Fruit fly (Drosophila melanogaster) whole organism, embryonic: Measurements from ENCODE around the gene Vps52.

Source experiments
- Atf6 ChIP-seq: fragments of 200-800 bp; sonication (Bioruptor generic); IDR thresholded peaks from 2 replicates; pipeline ENCODE4 v1.3.6; 2022; ENCODE audit warnings: missing biosample characterization, missing genetic modification characterization
- CG10462 ChIP-seq: fragments of 200-800 bp; sonication (Bioruptor generic); optimal IDR thresholded peaks from 2 replicates; lab custom pipeline; 2016; ENCODE audit warnings: missing biosample characterization, missing genetic modification characterization
- CG10543 ChIP-seq: fragments of 200-800 bp; sonication (Bioruptor generic); optimal IDR thresholded peaks from 3 replicates; lab custom pipeline; 2017; ENCODE audit warnings: missing biosample characterization, mild to moderate bottlenecking, missing genetic modification characterization, moderate library complexity
- CG11560 ChIP-seq: fragments of 200-800 bp; sonication (Bioruptor generic); IDR thresholded peaks from 3 replicates; pipeline ENCODE4 v1.3.6; 2022; ENCODE audit warnings: missing biosample characterization, missing genetic modification characterization
- CG12104 ChIP-seq: fragments of 200-800 bp; sonication (Bioruptor generic); optimal IDR thresholded peaks from 3 replicates; lab custom pipeline; 2016; ENCODE audit warnings: missing biosample characterization, missing genetic modification characterization
- CG1233 ChIP-seq: fragments of 200-800 bp; sonication (Bioruptor generic); optimal IDR thresholded peaks from 4 replicates; lab custom pipeline; 2018; ENCODE audit warnings: missing biosample characterization, mild to moderate bottlenecking, missing genetic modification characterization
- CG15696 ChIP-seq: fragments of 200-800 bp; sonication (Bioruptor generic); optimal IDR thresholded peaks from 2 replicates; lab custom pipeline; 2019; ENCODE audit warnings: missing biosample characterization, mild to moderate bottlenecking, missing genetic modification characterization, moderate library complexity
- CG1602 ChIP-seq: fragments of 200-800 bp; sonication (Bioruptor generic); optimal IDR thresholded peaks from 3 replicates; lab custom pipeline; 2016; ENCODE audit warnings: missing biosample characterization, missing genetic modification characterization
- CG16863 ChIP-seq: fragments of 200-800 bp; sonication (Bioruptor generic); optimal IDR thresholded peaks from 3 replicates; lab custom pipeline; 2016; ENCODE audit warnings: missing biosample characterization, missing genetic modification characterization
- CG32532 ChIP-seq: fragments of 200-800 bp; sonication (Bioruptor generic); IDR thresholded peaks from 2 replicates; pipeline ENCODE4 v1.3.6; 2022; ENCODE audit warnings: missing biosample characterization, missing genetic modification characterization
- CG3407 ChIP-seq: fragments of 200-800 bp; sonication (Bioruptor generic); optimal IDR thresholded peaks from 2 replicates; lab custom pipeline; 2018; ENCODE audit warnings: missing biosample characterization, mild to moderate bottlenecking, missing genetic modification characterization
- CG34224 ChIP-seq: fragments of 200-800 bp; sonication (Bioruptor generic); IDR thresholded peaks from 3 replicates; pipeline ENCODE4 v1.3.6; 2022; ENCODE audit warnings: missing biosample characterization, missing genetic modification characterization; ENCODE audit not compliant: partially characterized antibody
- CG7372 ChIP-seq: fragments of 200-800 bp; sonication (Bioruptor generic); IDR thresholded peaks from 2 replicates; pipeline ENCODE4 v1.3.6; 2022; ENCODE audit warnings: missing biosample characterization, missing genetic modification characterization
- CG8478 ChIP-seq: fragments of >200 bp; optimal IDR thresholded peaks from 2 replicates; lab custom pipeline; 2018
- D19A ChIP-seq: fragments of 200-800 bp; optimal IDR thresholded peaks from 3 replicates; lab custom pipeline; 2019; ENCODE audit warnings: missing biosample characterization, mild to moderate bottlenecking, missing genetic modification characterization, moderate library complexity
- Doc3 ChIP-seq: fragments of 200-800 bp; sonication (Bioruptor generic); IDR thresholded peaks from 3 replicates; pipeline ENCODE4 v1.3.6; 2022; ENCODE audit warnings: missing biosample characterization, missing genetic modification characterization; ENCODE audit not compliant: partially characterized antibody
- ERR ChIP-seq: fragments of 200-800 bp; sonication (Bioruptor generic); optimal IDR thresholded peaks from 2 replicates; lab custom pipeline; 2016; ENCODE audit warnings: missing biosample characterization, missing genetic modification characterization
- Ets65A ChIP-seq: fragments of 200-800 bp; sonication (Bioruptor generic); peaks from one replicate; lab custom pipeline; 2016; ENCODE audit warnings: missing biosample characterization, missing genetic modification characterization
- Gsc ChIP-seq: fragments of 200-800 bp; sonication (Bioruptor generic); IDR thresholded peaks from 2 replicates; pipeline ENCODE4 v1.3.6; 2022; ENCODE audit warnings: missing biosample characterization, missing genetic modification characterization
- Jarid2 ChIP-seq: fragments of 200-800 bp; sonication (Bioruptor generic); optimal IDR thresholded peaks from 3 replicates; lab custom pipeline; 2017; ENCODE audit warnings: mild to moderate bottlenecking, missing biosample characterization, missing genetic modification reagents, missing genetic modification characterization
- Lim3 ChIP-seq: fragments of 200-800 bp; sonication (Bioruptor generic); IDR thresholded peaks from 2 replicates; pipeline ENCODE4 v1.3.6; 2022; ENCODE audit warnings: missing biosample characterization, missing genetic modification characterization
- Med ChIP-seq: fragments of 200-800 bp; sonication (Bioruptor generic); peaks from one replicate; lab custom pipeline; 2016; ENCODE audit warnings: missing biosample characterization, missing genetic modification characterization, mild to moderate bottlenecking, inconsistent platforms, moderate library complexity
- Scr ChIP-seq: fragments of 200-800 bp; sonication (Bioruptor generic); IDR thresholded peaks from 2 replicates; pipeline ENCODE4 v1.3.6; 2022; ENCODE audit warnings: missing biosample characterization, missing genetic modification characterization; ENCODE audit not compliant: partially characterized antibody
- Sox100B ChIP-seq: fragments of 200-800 bp; sonication (Bioruptor generic); optimal IDR thresholded peaks from 3 replicates; lab custom pipeline; 2018; ENCODE audit warnings: missing biosample characterization, mild to moderate bottlenecking, missing genetic modification characterization
- Sry-β ChIP-seq: fragments of 200-800 bp; sonication (Bioruptor generic); optimal IDR thresholded peaks from 2 replicates; lab custom pipeline; 2018; ENCODE audit warnings: missing biosample characterization, mild to moderate bottlenecking, missing genetic modification characterization, moderate library complexity
- Trl ChIP-seq, 3 experiments: fragments of >200 bp in 2 of 3; fragments of 200-800 bp in 1 of 3; sonication (Bioruptor generic) in 1 of 3; optimal IDR thresholded peaks; 2 replicates in 1 of 3; 3 replicates in 2 of 3; lab custom pipeline; 2016 to 2017; ENCODE audit warnings: missing biosample characterization in 1 of 3, missing genetic modification characterization in 1 of 3
- abd-A ChIP-seq: fragments of 200-800 bp; sonication (Bioruptor generic); optimal IDR thresholded peaks from 3 replicates; lab custom pipeline; 2019; ENCODE audit warnings: missing biosample characterization, mild to moderate bottlenecking, missing genetic modification characterization, moderate library complexity
- ara ChIP-seq: fragments of 200-800 bp; sonication (Bioruptor generic); IDR thresholded peaks from 2 replicates; pipeline ENCODE4 v1.3.6; 2022; ENCODE audit warnings: missing biosample characterization, missing genetic modification characterization
- bsh ChIP-seq, 2 experiments: fragments of 200-800 bp; sonication (Bioruptor generic); optimal IDR thresholded peaks; 2 replicates each; lab custom pipeline; 2017 to 2018; ENCODE audit warnings: mild to moderate bottlenecking in 2 of 2, missing biosample characterization in 2 of 2, missing genetic modification characterization in 2 of 2, moderate library complexity in 1 of 2
- chinmo ChIP-seq: fragments of 200-800 bp; sonication (Bioruptor generic); IDR thresholded peaks from 4 replicates; pipeline ENCODE4 v1.3.6; 2022; ENCODE audit warnings: missing biosample characterization, missing genetic modification characterization; ENCODE audit not compliant: partially characterized antibody
- da ChIP-seq: fragments of 200-800 bp; sonication (Bioruptor generic); optimal IDR thresholded peaks from 2 replicates; lab custom pipeline; 2016; ENCODE audit warnings: missing biosample characterization, missing genetic modification characterization
- dmrt99B ChIP-seq: fragments of 200-800 bp; sonication (Bioruptor generic); optimal IDR thresholded peaks from 2 replicates; lab custom pipeline; 2018; ENCODE audit warnings: missing biosample characterization, mild to moderate bottlenecking, missing genetic modification characterization, moderate library complexity
- ham ChIP-seq: fragments of 200-800 bp; sonication (Bioruptor generic); IDR thresholded peaks from 2 replicates; pipeline ENCODE4 v1.3.6; 2022; ENCODE audit warnings: missing biosample characterization, missing genetic modification characterization
- ranshi ChIP-seq: fragments of 200-800 bp; sonication (Bioruptor generic); IDR thresholded peaks from 2 replicates; pipeline ENCODE4 v1.3.6; 2022; ENCODE audit warnings: missing biosample characterization, missing genetic modification characterization
- salm ChIP-seq: fragments of 200-800 bp; sonication (Bioruptor generic); optimal IDR thresholded peaks from 2 replicates; lab custom pipeline; 2018; ENCODE audit warnings: missing biosample characterization, mild to moderate bottlenecking, missing genetic modification characterization
- sd ChIP-seq: fragments of 200-800 bp; sonication (Bioruptor generic); optimal IDR thresholded peaks from 3 replicates; lab custom pipeline; 2018; ENCODE audit warnings: missing biosample characterization, mild to moderate bottlenecking, missing genetic modification characterization, moderate library complexity
- shn ChIP-seq: fragments of 200-800 bp; sonication (Bioruptor generic); optimal IDR thresholded peaks from 3 replicates; lab custom pipeline; 2016; ENCODE audit warnings: missing biosample characterization, missing genetic modification characterization
- slbo ChIP-seq: fragments of 200-800 bp; sonication (Bioruptor generic); IDR thresholded peaks from 2 replicates; pipeline ENCODE4 v1.3.6; 2022; ENCODE audit warnings: missing biosample characterization, missing genetic modification characterization
- sr ChIP-seq: fragments of 200-800 bp; sonication (Bioruptor generic); IDR thresholded peaks from 3 replicates; pipeline ENCODE4 v1.3.6; 2022; ENCODE audit warnings: missing biosample characterization, missing genetic modification characterization
- stwl ChIP-seq: fragments of 200-800 bp; sonication (Bioruptor generic); optimal IDR thresholded peaks from 3 replicates; lab custom pipeline; 2018; ENCODE audit warnings: missing biosample characterization, mild to moderate bottlenecking, missing genetic modification characterization, moderate library complexity
- sug ChIP-seq: fragments of 200-800 bp; optimal IDR thresholded peaks from 2 replicates; lab custom pipeline; 2019; ENCODE audit warnings: missing biosample characterization, mild to moderate bottlenecking, missing genetic modification characterization, moderate library complexity
- tin ChIP-seq: fragments of 200-800 bp; sonication (Bioruptor generic); optimal IDR thresholded peaks from 3 replicates; lab custom pipeline; 2016; ENCODE audit warnings: missing biosample characterization, missing genetic modification characterization
- tio ChIP-seq: fragments of 200-800 bp; sonication (Bioruptor generic); optimal IDR thresholded peaks from 2 replicates; lab custom pipeline; 2017; ENCODE audit warnings: missing biosample characterization, missing genetic modification characterization, inconsistent platforms
- tx ChIP-seq: fragments of 200-800 bp; sonication (Bioruptor generic); optimal IDR thresholded peaks from 2 replicates; lab custom pipeline; 2016; ENCODE audit warnings: missing biosample characterization, missing genetic modification characterization
- vnd ChIP-seq: fragments of 200-800 bp; sonication (Bioruptor generic); IDR thresholded peaks from 3 replicates; pipeline ENCODE4 v1.3.6; 2022; ENCODE audit warnings: missing biosample characterization, missing genetic modification characterization; ENCODE audit not compliant: partially characterized antibody
- z ChIP-seq: fragments of 200-800 bp; sonication (Bioruptor generic); IDR thresholded peaks from 3 replicates; pipeline ENCODE4 v1.3.6; 2022; ENCODE audit warnings: missing biosample characterization, missing genetic modification characterization

Vps52 gene

dm6 chr2L:5558809-5559392 is 35.2 kb upstream of the Vps52 start, which contains the start of gene GluRIIB (continued):
- no peak for TF ChIP-seq vnd (GFP tag; lab: Robert Waterston, UW)

- TF ChIP-seq ara (GFP tag; lab: Robert Waterston, UW) (no peak), dmrt99B (tag; lab: Kevin White, UChicago) (no peak), CG1602 (no peak), CG3407 (GFP tag; lab: Kevin White, UChicago) (no peak), abd-A (no peak), Doc3 (GFP tag; lab: Robert Waterston, UW) (no peak), sr (GFP tag; lab: Robert Waterston, UW) (peak; percentile 84), ERR (GFP tag; lab: Kevin White, UChicago) (no peak), Lim3 (GFP tag; lab: Robert Waterston, UW) (no peak), bsh (GFP tag; optimal IDR thresholded peaks at IDR 0.05; lab: Kevin White, UChicago) (no peak), CG34224 (GFP tag; lab: Robert Waterston, UW) (no peak), D19A (no peak), Jarid2 (GFP tag; lab: Kevin White, UChicago) (peak; percentile 21), CG32532 (GFP tag; lab: Robert Waterston, UW) (no peak), slbo (GFP tag; lab: Robert Waterston, UW) (no peak), Ets65A (GFP tag; lab: Kevin White, UChicago) (peak; percentile 64), CG10462 (GFP tag; lab: Kevin White, UChicago) (no peak), sd (tag; lab: Kevin White, UChicago) (peak; percentile 54), CG7372 (GFP tag; lab: Robert Waterston, UW) (peak; percentile 58; the same call in 1 of the 2 replicates), Med (GFP tag; lab: Kevin White, UChicago) (peak; percentile 70), tio (GFP tag; lab: Kevin White, UChicago) (no peak), Trl (optimal IDR thresholded peaks at IDR 0.05; lab: Kevin White, UChicago) (peak; percentile 10 to 34), Trl (GFP tag; optimal IDR thresholded peaks at IDR 0.05; lab: Kevin White, UChicago) (no peak), da (GFP tag; lab: Kevin White, UChicago) (no peak), ranshi (GFP tag; lab: Robert Waterston, UW) (no peak), sug (tag; lab: Kevin White, UChicago) (no peak), chinmo (GFP tag; lab: Robert Waterston, UW) (0 out of 4 replicates have a peak, but pooled peaks have one; percentile 42), Gsc (no peak), CG16863 (GFP tag; lab: Kevin White, UChicago) (no peak), salm (tag; lab: Kevin White, UChicago) (no peak), z (GFP tag; lab: Robert Waterston, UW) (no peak)
Measured at dm6 chr2L:5554818-5555217, 31.1 kb upstream of the Vps52 start, which contains the start of gene GluRIIA. GluRIIA (plus strand) TSS chr2L:5555072.

- TF ChIP-seq ham (GFP tag; lab: Robert Waterston, UW) (no peak), shn (no peak), CG1233 (GFP tag; lab: Kevin White, UChicago) (no peak), Scr (no peak), CG11560 (no peak), Atf6 (GFP tag; lab: Robert Waterston, UW) (no peak), CG10543 (GFP tag; lab: Kevin White, UChicago) (no peak), tx (GFP tag; lab: Kevin White, UChicago) (no peak), tin (GFP tag; lab: Kevin White, UChicago) (no peak), Sry-β (no peak), CG12104 (no peak), CG8478 (lab: Kevin White, UChicago) (no peak), CG15696 (tag; lab: Kevin White, UChicago) (no peak), Sox100B (no peak), stwl (tag; lab: Kevin White, UChicago) (no peak)
Measured at dm6 chr2L:5553750-5554149, 30.1 kb upstream of the Vps52 start, which contains the start of the genes CG14013 and CG14017. CG14013 (minus strand) TSS chr2L:5553850. CG14017 (plus strand) TSS chr2L:5553897.
